Fruit fly (Drosophila melanogaster) whole organism, embryonic: ENCODE measurements around the gene snu.

Experiments used
- Asciz ChIP-seq: fragments of 200-800 bp; sonication (Bioruptor generic); optimal IDR thresholded peaks from 2 replicates; lab custom pipeline; 2017; ENCODE audit warnings: missing biosample characterization, mild to moderate bottlenecking, missing genetic modification characterization, missing genetic modification reagents
- C15 ChIP-seq: fragments of 200-800 bp; sonication (Bioruptor generic); IDR thresholded peaks from 3 replicates; pipeline ENCODE4 v1.3.6; 2022; ENCODE audit warnings: missing biosample characterization, missing genetic modification characterization
- CG10274 ChIP-seq: fragments of 200-800 bp; sonication (Bioruptor generic); optimal IDR thresholded peaks from 3 replicates; lab custom pipeline; 2017; ENCODE audit warnings: missing biosample characterization, mild to moderate bottlenecking, missing genetic modification characterization
- CG10979 ChIP-seq: fragments of 200-800 bp; sonication (Bioruptor generic); optimal IDR thresholded peaks from 2 replicates; lab custom pipeline; 2018; ENCODE audit warnings: missing biosample characterization, mild to moderate bottlenecking, missing genetic modification characterization, moderate library complexity
- CG11093 ChIP-seq: fragments of 200-800 bp; sonication (Bioruptor generic); IDR thresholded peaks from 3 replicates; pipeline ENCODE4 v1.3.6; 2022; ENCODE audit warnings: missing biosample characterization, missing genetic modification characterization
- CG13424 ChIP-seq: fragments of 200-800 bp; sonication (Bioruptor generic); optimal IDR thresholded peaks from 2 replicates; lab custom pipeline; 2019; ENCODE audit warnings: missing biosample characterization, mild to moderate bottlenecking, missing genetic modification characterization, moderate library complexity
- CG14050 ChIP-seq: fragments of 200-800 bp; sonication (Bioruptor generic); IDR thresholded peaks from 3 replicates; pipeline ENCODE4 v1.3.6; 2022; ENCODE audit warnings: missing biosample characterization, missing genetic modification characterization
- CG15073 ChIP-seq: fragments of 200-800 bp; sonication (Bioruptor generic); optimal IDR thresholded peaks from 2 replicates; lab custom pipeline; 2016; ENCODE audit warnings: missing biosample characterization, missing genetic modification characterization
- CG15479 ChIP-seq: fragments of 200-800 bp; sonication (Bioruptor generic); optimal IDR thresholded peaks from 3 replicates; lab custom pipeline; 2019; ENCODE audit warnings: missing biosample characterization, mild to moderate bottlenecking, missing genetic modification characterization, moderate library complexity
- CG1603 ChIP-seq: fragments of 200-800 bp; sonication (Bioruptor generic); optimal IDR thresholded peaks from 2 replicates; lab custom pipeline; 2019; ENCODE audit warnings: missing biosample characterization, mild to moderate bottlenecking, missing genetic modification characterization, moderate library complexity
- CG18476 ChIP-seq: fragments of 200-800 bp; sonication (Bioruptor generic); optimal IDR thresholded peaks from 2 replicates; lab custom pipeline; 2016; ENCODE audit warnings: missing biosample characterization, mild to moderate bottlenecking, missing genetic modification characterization
- CG2120 ChIP-seq: fragments of 200-800 bp; sonication (Bioruptor generic); optimal IDR thresholded peaks from 3 replicates; lab custom pipeline; 2016; ENCODE audit warnings: missing biosample characterization, missing genetic modification characterization
- CG2712 ChIP-seq: fragments of 200-800 bp; optimal IDR thresholded peaks from 3 replicates; lab custom pipeline; 2019; ENCODE audit warnings: missing biosample characterization, mild to moderate bottlenecking, missing genetic modification characterization, moderate library complexity
- CG30020 ChIP-seq: fragments of 200-800 bp; optimal IDR thresholded peaks from 2 replicates; lab custom pipeline; 2019; ENCODE audit warnings: missing biosample characterization, mild to moderate bottlenecking, missing genetic modification characterization, moderate library complexity
- CG30431 ChIP-seq: fragments of 200-800 bp; sonication (Bioruptor generic); optimal IDR thresholded peaks from 2 replicates; lab custom pipeline; 2017; ENCODE audit warnings: missing biosample characterization, missing genetic modification characterization
- CG31441 ChIP-seq: fragments of 200-800 bp; sonication (Bioruptor generic); IDR thresholded peaks from 2 replicates; pipeline ENCODE4 v1.3.6; 2022; ENCODE audit warnings: missing biosample characterization, missing genetic modification characterization
- CG32767 ChIP-seq: fragments of 200-800 bp; sonication (Bioruptor generic); IDR thresholded peaks from 2 replicates; pipeline ENCODE4 v1.3.6; 2022; ENCODE audit warnings: missing biosample characterization, missing genetic modification characterization
- CG32772 ChIP-seq: fragments of 200-800 bp; sonication (Bioruptor generic); IDR thresholded peaks from 2 replicates; pipeline ENCODE4 v1.3.6; 2022; ENCODE audit warnings: missing biosample characterization, missing genetic modification characterization
- CG8290 ChIP-seq, 3 experiments: fragments of 200-800 bp; sonication (Bioruptor generic); optimal IDR thresholded peaks; 2 replicates each; lab custom pipeline; 2016 to 2019; ENCODE audit warnings: missing biosample characterization in 3 of 3, missing genetic modification characterization in 3 of 3, mild to moderate bottlenecking in 2 of 3, moderate library complexity in 1 of 3
- CG8765 ChIP-seq: fragments of 200-800 bp; sonication (Bioruptor generic); IDR thresholded peaks from 2 replicates; pipeline ENCODE4 v1.3.6; 2022; ENCODE audit warnings: missing biosample characterization, missing genetic modification characterization
- CG8944 ChIP-seq: fragments of 200-800 bp; sonication (Bioruptor generic); optimal IDR thresholded peaks from 3 replicates; lab custom pipeline; 2016; ENCODE audit warnings: missing biosample characterization, missing genetic modification characterization
- CoRest ChIP-seq: fragments of 200-800 bp; sonication (Bioruptor generic); optimal IDR thresholded peaks from 3 replicates; lab custom pipeline; 2018; ENCODE audit warnings: missing biosample characterization, mild to moderate bottlenecking, missing genetic modification characterization, moderate library complexity
- Dref ChIP-seq: fragments of 200-800 bp; sonication (Bioruptor generic); IDR thresholded peaks from 2 replicates; pipeline ENCODE4 v1.3.6; 2022; ENCODE audit warnings: missing biosample characterization, missing genetic modification characterization
- ERR ChIP-seq: fragments of 200-800 bp; sonication (Bioruptor generic); optimal IDR thresholded peaks from 2 replicates; lab custom pipeline; 2016; ENCODE audit warnings: missing biosample characterization, missing genetic modification characterization
- Fer3 ChIP-seq: fragments of 200-800 bp; sonication (Bioruptor generic); optimal IDR thresholded peaks from 2 replicates; lab custom pipeline; 2018; ENCODE audit warnings: missing biosample characterization, mild to moderate bottlenecking, missing genetic modification characterization, moderate library complexity
- Gug ChIP-seq: fragments of 200-800 bp; sonication (Bioruptor generic); IDR thresholded peaks from 4 replicates; pipeline ENCODE4 v1.3.6; 2022; ENCODE audit warnings: missing biosample characterization, missing genetic modification characterization
- HmgD ChIP-seq: fragments of 200-800 bp; sonication (Bioruptor generic); optimal IDR thresholded peaks from 3 replicates; lab custom pipeline; 2016; ENCODE audit warnings: missing biosample characterization, missing genetic modification characterization
- Kr ChIP-seq: fragments of 200-800 bp; sonication (Bioruptor generic); optimal IDR thresholded peaks from 2 replicates; lab custom pipeline; 2017; ENCODE audit warnings: missing biosample characterization, mild to moderate bottlenecking, missing genetic modification characterization
- Max ChIP-seq: fragments of 200-800 bp; sonication (Bioruptor generic); optimal IDR thresholded peaks from 2 replicates; lab custom pipeline; 2016; ENCODE audit warnings: missing biosample characterization, mild to moderate bottlenecking, missing genetic modification characterization
- Mes4 ChIP-seq: fragments of 200-800 bp; sonication (Bioruptor generic); optimal IDR thresholded peaks from 2 replicates; lab custom pipeline; 2016; ENCODE audit warnings: missing biosample characterization, missing genetic modification characterization
- Myb ChIP-seq: fragments of 200-800 bp; sonication (Bioruptor generic); optimal IDR thresholded peaks from 2 replicates; lab custom pipeline; 2016; ENCODE audit warnings: missing biosample characterization, missing genetic modification characterization
- Spps ChIP-seq: fragments of 200-800 bp; sonication (Bioruptor generic); optimal IDR thresholded peaks from 2 replicates; lab custom pipeline; 2018; ENCODE audit warnings: missing biosample characterization, mild to moderate bottlenecking, missing genetic modification characterization
- Stat92E ChIP-seq, 3 experiments: fragments of >200 bp in 2 of 3; fragments of 200-800 bp in 1 of 3; sonication (Bioruptor generic) in 1 of 3; optimal IDR thresholded peaks; 2 replicates each; lab custom pipeline; 2017 to 2019; ENCODE audit warnings: missing biosample characterization in 3 of 3, missing genetic modification characterization in 3 of 3, mild to moderate bottlenecking in 1 of 3, moderate library complexity in 1 of 3
- Taf1 ChIP-seq: fragments of 200-800 bp; sonication (Bioruptor generic); IDR thresholded peaks from 2 replicates; pipeline ENCODE4 v1.3.6; 2022; ENCODE audit warnings: missing biosample characterization, missing genetic modification characterization
- ase ChIP-seq: fragments of 200-800 bp; sonication (Bioruptor generic); IDR thresholded peaks from 3 replicates; pipeline ENCODE4 v1.3.6; 2022; ENCODE audit warnings: missing biosample characterization, missing genetic modification characterization
- crp ChIP-seq, 2 experiments: fragments of 200-800 bp; sonication (Bioruptor generic); optimal IDR thresholded peaks; 2 replicates in 1 of 2; 3 replicates in 1 of 2; lab custom pipeline; 2017; ENCODE audit warnings: missing biosample characterization in 2 of 2, missing genetic modification characterization in 2 of 2, mild to moderate bottlenecking in 1 of 2, moderate library complexity in 1 of 2
- esg ChIP-seq: fragments of 200-800 bp; sonication (Bioruptor generic); conservative IDR thresholded peaks from 2 replicates; pipeline ENCODE4 v1.3.6; 2022; ENCODE audit warnings: missing biosample characterization, missing genetic modification characterization
- ham ChIP-seq: fragments of 200-800 bp; sonication (Bioruptor generic); IDR thresholded peaks from 2 replicates; pipeline ENCODE4 v1.3.6; 2022; ENCODE audit warnings: missing biosample characterization, missing genetic modification characterization
- kni ChIP-seq: fragments of 200-800 bp; sonication (Bioruptor generic); optimal IDR thresholded peaks from 3 replicates; lab custom pipeline; 2017; ENCODE audit warnings: mild to moderate bottlenecking, missing biosample characterization, missing genetic modification reagents, missing genetic modification characterization
- mam ChIP-seq: fragments of 200-800 bp; sonication (Bioruptor generic); optimal IDR thresholded peaks from 3 replicates; lab custom pipeline; 2016; ENCODE audit warnings: missing biosample characterization, missing genetic modification characterization
- mld ChIP-seq: fragments of 200-800 bp; sonication (Bioruptor generic); IDR thresholded peaks from 3 replicates; pipeline ENCODE4 v1.3.6; 2022; ENCODE audit warnings: missing biosample characterization, missing genetic modification characterization; ENCODE audit not compliant: partially characterized antibody
- otp ChIP-seq: fragments of 200-800 bp; sonication (Bioruptor generic); IDR thresholded peaks from 3 replicates; pipeline ENCODE4, ENCODE4 v1.3.6; 2022; ENCODE audit warnings: missing biosample characterization, missing genetic modification characterization
- phol ChIP-seq: fragments of 200-800 bp; sonication (Bioruptor generic); optimal IDR thresholded peaks from 3 replicates; lab custom pipeline; 2018; ENCODE audit warnings: missing biosample characterization, mild to moderate bottlenecking, missing genetic modification characterization, moderate library complexity
- pnt ChIP-seq: fragments of 200-800 bp; sonication (Bioruptor generic); optimal IDR thresholded peaks from 3 replicates; lab custom pipeline; 2016; ENCODE audit warnings: missing biosample characterization, missing genetic modification characterization
- slp2 ChIP-seq: fragments of 200-800 bp; sonication (Bioruptor generic); optimal IDR thresholded peaks from 2 replicates; lab custom pipeline; 2016; ENCODE audit warnings: missing biosample characterization, missing genetic modification characterization
- sr ChIP-seq: fragments of 200-800 bp; sonication (Bioruptor generic); IDR thresholded peaks from 3 replicates; pipeline ENCODE4 v1.3.6; 2022; ENCODE audit warnings: missing biosample characterization, missing genetic modification characterization
- sug ChIP-seq: fragments of 200-800 bp; optimal IDR thresholded peaks from 2 replicates; lab custom pipeline; 2019; ENCODE audit warnings: missing biosample characterization, mild to moderate bottlenecking, missing genetic modification characterization, moderate library complexity
- toy ChIP-seq: fragments of 200-800 bp; sonication (Bioruptor generic); IDR thresholded peaks from 2 replicates; pipeline ENCODE4 v1.3.6; 2022; ENCODE audit warnings: missing biosample characterization, missing genetic modification characterization
- zen2 ChIP-seq: fragments of 200-800 bp; sonication (Bioruptor generic); IDR thresholded peaks from 3 replicates; pipeline ENCODE4 v1.3.6; 2022; ENCODE audit warnings: missing biosample characterization, missing genetic modification characterization; ENCODE audit not compliant: partially characterized antibody
- zfh1 ChIP-seq: fragments of 200-800 bp; sonication (Bioruptor generic); IDR thresholded peaks from 3 replicates; pipeline ENCODE4 v1.3.6; 2022; ENCODE audit warnings: missing biosample characterization, missing genetic modification characterization

snu gene

dm6 chr3R:28631753-28632152 lies 43.1 kb upstream of the snu start (continued):
- TF ChIP-seq HmgD (GFP tag; lab: Kevin White, UChicago) (peak; percentile 52), Dref (GFP tag; lab: Robert Waterston, UW) (no peak), Stat92E (GFP tag; optimal IDR thresholded peaks at IDR 0.05; lab: Kevin White, UChicago) (no peak), Fer3 (tag; lab: Kevin White, UChicago) (peak; percentile 50), ham (GFP tag; lab: Robert Waterston, UW) (no peak), pnt (GFP tag; lab: Kevin White, UChicago) (peak; percentile 58), CG18476 (GFP tag; lab: Kevin White, UChicago) (peak; percentile 17), sr (GFP tag; lab: Robert Waterston, UW) (no peak), Spps (peak; percentile 24), CG15479 (peak; percentile 46), CG32767 (GFP tag; lab: Robert Waterston, UW) (no peak), zen2 (no peak), otp (GFP tag; lab: Robert Waterston, UW) (peak; percentile 45; the same call in 1 of the 3 replicates), CG14050 (GFP tag; lab: Robert Waterston, UW) (no peak), CG10274 (GFP tag; lab: Kevin White, UChicago) (no peak), CG8765 (GFP tag; lab: Robert Waterston, UW) (peak; percentile 83), Kr (peak; percentile 50), zfh1 (GFP tag; lab: Robert Waterston, UW) (peak; percentile 74; the same call in 2 of the 3 replicates), esg (GFP tag; lab: Robert Waterston, UW) (peak; percentile 30; the same call in 1 of the 2 replicates), Mes4 (peak; percentile 16), Max (peak; percentile 22), crp (GFP tag; optimal IDR thresholded peaks at IDR 0.05; lab: Kevin White, UChicago) (no peak), CG8290 (GFP tag; optimal IDR thresholded peaks at IDR 0.05; lab: Kevin White, UChicago) (peak; percentile 1), CG8290 (tag; optimal IDR thresholded peaks at IDR 0.05; lab: Kevin White, UChicago) (peak in 1 of 2 experiments; percentile 50), CG30020 (tag; lab: Kevin White, UChicago) (no peak), toy (GFP tag; lab: Robert Waterston, UW) (no peak), CG2712 (peak; percentile 70), CG31441 (GFP tag; lab: Robert Waterston, UW) (peak; percentile 48; the same call in 1 of the 2 replicates), CG8944 (peak; percentile 64), CG2120 (GFP tag; lab: Kevin White, UChicago) (peak; percentile 53), Taf1 (GFP tag; lab: Robert Waterston, UW) (no peak), Gug (peak; percentile 53; the same call in 3 of the 4 replicates), phol (peak; percentile 64), CG15073 (GFP tag; lab: Kevin White, UChicago) (no peak), mld (GFP tag; lab: Robert Waterston, UW) (no peak), sug (tag; lab: Kevin White, UChicago) (no peak), kni (GFP tag; lab: Kevin White, UChicago) (no peak), Myb (GFP tag; lab: Kevin White, UChicago) (peak; percentile 5), mam (peak; percentile 46), ase (GFP tag; lab: Robert Waterston, UW) (peak; percentile 64; the same call in 1 of the 3 replicates), CoRest (tag; lab: Kevin White, UChicago) (peak; percentile 26), Asciz (GFP tag; lab: Kevin White, UChicago) (peak; percentile 57), CG11093 (peak; percentile 34; the same call in 1 of the 3 replicates), CG1603 (tag; lab: Kevin White, UChicago) (peak; percentile 77), CG32772 (GFP tag; lab: Robert Waterston, UW) (peak; percentile 44; the same call in 1 of the 2 replicates), slp2 (GFP tag; lab: Kevin White, UChicago) (peak; percentile 58), CG13424 (tag; lab: Kevin White, UChicago) (peak; percentile 9), C15 (GFP tag; lab: Robert Waterston, UW) (no peak), ERR (GFP tag; lab: Kevin White, UChicago) (no peak), CG10979 (peak; percentile 64), CG30431 (GFP tag; lab: Kevin White, UChicago) (peak; percentile 34)
